Fruit fly (Drosophila melanogaster) whole organism, embryonic: ENCODE measurements around the gene AlaRS-m.

Experiments
- B-H1 ChIP-seq: fragments of 200-800 bp; sonication (Bioruptor generic); IDR thresholded peaks from 3 replicates; pipeline ENCODE4 v1.3.6; 2022; ENCODE audit warnings: missing biosample characterization, missing genetic modification characterization
- CG10209 ChIP-seq: fragments of 200-800 bp; sonication (Bioruptor generic); optimal IDR thresholded peaks from 3 replicates; lab custom pipeline; 2017; ENCODE audit warnings: missing biosample characterization, mild to moderate bottlenecking, missing genetic modification characterization, missing genetic modification reagents
- CG10274 ChIP-seq: fragments of 200-800 bp; sonication (Bioruptor generic); optimal IDR thresholded peaks from 3 replicates; lab custom pipeline; 2017; ENCODE audit warnings: missing biosample characterization, mild to moderate bottlenecking, missing genetic modification characterization
- CG10565 ChIP-seq: fragments of 200-800 bp; sonication (Bioruptor generic); optimal IDR thresholded peaks from 3 replicates; lab custom pipeline; 2016; ENCODE audit warnings: missing biosample characterization, mild to moderate bottlenecking, missing genetic modification characterization
- CG12299 ChIP-seq: fragments of 200-800 bp; sonication (Bioruptor generic); optimal IDR thresholded peaks from 2 replicates; lab custom pipeline; 2018; ENCODE audit warnings: missing biosample characterization, mild to moderate bottlenecking, missing genetic modification characterization
- CG13424 ChIP-seq: fragments of 200-800 bp; sonication (Bioruptor generic); optimal IDR thresholded peaks from 2 replicates; lab custom pipeline; 2019; ENCODE audit warnings: missing biosample characterization, mild to moderate bottlenecking, missing genetic modification characterization, moderate library complexity
- CG14667 ChIP-seq: fragments of 200-800 bp; sonication (Bioruptor generic); IDR thresholded peaks from 2 replicates; pipeline ENCODE4 v1.3.6; 2022; ENCODE audit warnings: missing biosample characterization, missing genetic modification characterization
- CG1603 ChIP-seq: fragments of 200-800 bp; sonication (Bioruptor generic); optimal IDR thresholded peaks from 2 replicates; lab custom pipeline; 2019; ENCODE audit warnings: missing biosample characterization, mild to moderate bottlenecking, missing genetic modification characterization, moderate library complexity
- CG17359 ChIP-seq: fragments of 200-800 bp; sonication (Bioruptor generic); optimal IDR thresholded peaks from 3 replicates; lab custom pipeline; 2018; ENCODE audit warnings: missing biosample characterization, mild to moderate bottlenecking, missing genetic modification characterization, moderate library complexity
- CG17829 ChIP-seq: fragments of 200-800 bp; optimal IDR thresholded peaks from 2 replicates; lab custom pipeline; 2019; ENCODE audit warnings: missing biosample characterization, mild to moderate bottlenecking, missing genetic modification characterization, moderate library complexity
- CG17912 ChIP-seq: fragments of 200-800 bp; sonication (Bioruptor generic); optimal IDR thresholded peaks from 2 replicates; lab custom pipeline; 2018; ENCODE audit warnings: missing biosample characterization, mild to moderate bottlenecking, missing genetic modification characterization
- CG1792 ChIP-seq: fragments of 200-800 bp; sonication (Bioruptor generic); optimal IDR thresholded peaks from 2 replicates; lab custom pipeline; 2016; ENCODE audit warnings: missing biosample characterization, missing genetic modification characterization
- CG18011 ChIP-seq: fragments of 200-800 bp; sonication (Bioruptor generic); optimal IDR thresholded peaks from 2 replicates; lab custom pipeline; 2017; ENCODE audit warnings: missing biosample characterization, missing genetic modification characterization, mild to moderate bottlenecking, moderate library complexity, missing genotype
- CG1832 ChIP-seq: fragments of 200-800 bp; sonication (Bioruptor generic); optimal IDR thresholded peaks from 2 replicates; lab custom pipeline; 2017; ENCODE audit warnings: missing biosample characterization, mild to moderate bottlenecking, missing genetic modification characterization, inconsistent platforms
- CG18476 ChIP-seq: fragments of 200-800 bp; sonication (Bioruptor generic); optimal IDR thresholded peaks from 2 replicates; lab custom pipeline; 2016; ENCODE audit warnings: missing biosample characterization, mild to moderate bottlenecking, missing genetic modification characterization
- CG31365 ChIP-seq: fragments of 200-800 bp; sonication (Bioruptor generic); optimal IDR thresholded peaks from 2 replicates; lab custom pipeline; 2018; ENCODE audit warnings: missing biosample characterization, mild to moderate bottlenecking, missing genetic modification characterization
- CG3163 ChIP-seq: fragments of 200-800 bp; sonication (Bioruptor generic); optimal IDR thresholded peaks from 3 replicates; lab custom pipeline; 2016; ENCODE audit warnings: missing biosample characterization, missing genetic modification characterization
- CG34376 ChIP-seq: fragments of 200-800 bp; sonication (Bioruptor generic); optimal IDR thresholded peaks from 2 replicates; lab custom pipeline; 2018; ENCODE audit warnings: missing biosample characterization, mild to moderate bottlenecking, missing genetic modification characterization
- CG3995 ChIP-seq: fragments of 200-800 bp; sonication (Bioruptor generic); optimal IDR thresholded peaks from 3 replicates; lab custom pipeline; 2016; ENCODE audit warnings: missing biosample characterization, missing genetic modification characterization
- CG5180 ChIP-seq: fragments of 200-800 bp; sonication (Bioruptor generic); optimal IDR thresholded peaks from 3 replicates; lab custom pipeline; 2017; ENCODE audit warnings: missing biosample characterization, missing genetic modification characterization, mild to moderate bottlenecking, moderate library complexity, missing genetic modification reagents
- CG6654 ChIP-seq: fragments of 200-800 bp; sonication (Bioruptor generic); optimal IDR thresholded peaks from 2 replicates; lab custom pipeline; 2017; ENCODE audit warnings: missing biosample characterization, mild to moderate bottlenecking, missing genetic modification characterization
- CG6813 ChIP-seq: fragments of 200-800 bp; sonication (Bioruptor generic); optimal IDR thresholded peaks from 2 replicates; lab custom pipeline; 2017; ENCODE audit warnings: missing biosample characterization, missing genetic modification characterization, mild to moderate bottlenecking, moderate library complexity, missing genetic modification reagents
- CG8281 ChIP-seq: fragments of 200-800 bp; sonication (Bioruptor generic); optimal IDR thresholded peaks from 2 replicates; lab custom pipeline; 2018; ENCODE audit warnings: missing biosample characterization, mild to moderate bottlenecking, missing genetic modification characterization, moderate library complexity
- CG8359 ChIP-seq: fragments of 200-800 bp; sonication (Bioruptor generic); optimal IDR thresholded peaks from 2 replicates; lab custom pipeline; 2017; ENCODE audit warnings: missing biosample characterization, mild to moderate bottlenecking, missing genetic modification characterization, borderline replicate concordance
- E2f1 ChIP-seq: fragments of 200-800 bp; sonication (Bioruptor generic); IDR thresholded peaks from 2 replicates; pipeline ENCODE4 v1.3.6; 2022; ENCODE audit warnings: missing biosample characterization, missing genetic modification characterization
- Eip74EF ChIP-seq, 2 experiments: fragments of 200-800 bp in 1 of 2; fragments of >200 bp in 1 of 2; sonication (Bioruptor generic) in 1 of 2; optimal IDR thresholded peaks; 2 replicates each; lab custom pipeline; 2017 to 2019; ENCODE audit warnings: missing biosample characterization in 2 of 2, missing genetic modification characterization in 2 of 2, mild to moderate bottlenecking in 1 of 2, moderate library complexity in 1 of 2
- GATAe ChIP-seq: fragments of 200-800 bp; sonication (Bioruptor generic); conservative IDR thresholded peaks from 2 replicates; pipeline ENCODE4 v1.3.6; 2022; ENCODE audit warnings: missing biosample characterization, missing genetic modification characterization
- HLHmδ ChIP-seq: fragments of 200-800 bp; sonication (Bioruptor generic); optimal IDR thresholded peaks from 2 replicates; lab custom pipeline; 2018; ENCODE audit warnings: missing biosample characterization, mild to moderate bottlenecking, missing genetic modification characterization, moderate library complexity
- NFAT ChIP-seq: fragments of 200-800 bp; sonication (Bioruptor generic); IDR thresholded peaks from 2 replicates; pipeline ENCODE4 v1.3.6; 2022; ENCODE audit warnings: missing biosample characterization, missing genetic modification characterization
- NK7.1 ChIP-seq: fragments of 200-800 bp; sonication (Bioruptor generic); optimal IDR thresholded peaks from 3 replicates; lab custom pipeline; 2016; ENCODE audit warnings: missing biosample characterization, missing genetic modification characterization
- ase ChIP-seq: fragments of 200-800 bp; sonication (Bioruptor generic); IDR thresholded peaks from 3 replicates; pipeline ENCODE4 v1.3.6; 2022; ENCODE audit warnings: missing biosample characterization, missing genetic modification characterization
- cato ChIP-seq: fragments of 200-800 bp; sonication (Bioruptor generic); optimal IDR thresholded peaks from 2 replicates; lab custom pipeline; 2016; ENCODE audit warnings: missing biosample characterization, missing genetic modification characterization, borderline replicate concordance
- caup ChIP-seq: fragments of 200-800 bp; sonication (Bioruptor generic); optimal IDR thresholded peaks from 3 replicates; lab custom pipeline; 2017; ENCODE audit warnings: missing biosample characterization, mild to moderate bottlenecking, missing genetic modification characterization, moderate library complexity; ENCODE audit not compliant: severe bottlenecking
- dan ChIP-seq: fragments of 200-800 bp; sonication (Bioruptor generic); IDR thresholded peaks from 2 replicates; pipeline ENCODE4 v1.3.6; 2022; ENCODE audit warnings: missing biosample characterization, missing genetic modification characterization
- dmrt11E ChIP-seq: fragments of 200-800 bp; sonication (Bioruptor generic); optimal IDR thresholded peaks from 3 replicates; lab custom pipeline; 2018; ENCODE audit warnings: missing biosample characterization, mild to moderate bottlenecking, missing genetic modification characterization, moderate library complexity
- emc ChIP-seq: fragments of 200-800 bp; sonication (Bioruptor generic); optimal IDR thresholded peaks from 2 replicates; lab custom pipeline; 2016; ENCODE audit warnings: missing biosample characterization, missing genetic modification characterization
- fd96Cb ChIP-seq: fragments of 200-800 bp; sonication (Bioruptor generic); optimal IDR thresholded peaks from 2 replicates; lab custom pipeline; 2018; ENCODE audit warnings: missing biosample characterization, mild to moderate bottlenecking, missing genetic modification characterization, moderate library complexity
- ftz-f1 ChIP-seq: fragments of 200-800 bp; sonication (Bioruptor generic); optimal IDR thresholded peaks from 2 replicates; lab custom pipeline; 2016; ENCODE audit warnings: missing biosample characterization, missing genetic modification characterization
- hb ChIP-seq: fragments of 200-800 bp; sonication (Bioruptor generic); IDR thresholded peaks from 3 replicates; pipeline ENCODE4 v1.3.6; 2022; ENCODE audit warnings: missing biosample characterization, missing genetic modification characterization; ENCODE audit not compliant: partially characterized antibody
- jing ChIP-seq: fragments of 200-800 bp; sonication (Bioruptor generic); optimal IDR thresholded peaks from 2 replicates; lab custom pipeline; 2018; ENCODE audit warnings: missing biosample characterization, mild to moderate bottlenecking, missing genetic modification characterization
- jumu ChIP-seq: fragments of 200-800 bp; sonication (Bioruptor generic); optimal IDR thresholded peaks from 3 replicates; lab custom pipeline; 2016; ENCODE audit warnings: missing biosample characterization, missing genetic modification characterization
- kay ChIP-seq: fragments of 200-800 bp; sonication (Bioruptor generic); optimal IDR thresholded peaks from 2 replicates; lab custom pipeline; 2016; ENCODE audit warnings: missing biosample characterization, missing genetic modification characterization
- lmd ChIP-seq: fragments of 200-800 bp; sonication (Bioruptor generic); IDR thresholded peaks from 2 replicates; pipeline ENCODE4 v1.3.6; 2022; ENCODE audit warnings: missing biosample characterization, missing genetic modification characterization
- nom ChIP-seq: fragments of 200-800 bp; sonication (Bioruptor generic); optimal IDR thresholded peaks from 2 replicates; lab custom pipeline; 2017; ENCODE audit warnings: missing biosample characterization, missing genetic modification characterization, mild to moderate bottlenecking, moderate library complexity, missing genetic modification reagents
- pan ChIP-seq, 4 experiments: fragments of >200 bp in 3 of 4; fragments of 200-800 bp in 1 of 4; sonication (Bioruptor generic) in 1 of 4; optimal IDR thresholded peaks in 3 of 4; IDR thresholded peaks in 1 of 4; 2 replicates each; pipeline versions ENCODE4 v1.3.6 to Lab custom; 2017 to 2022; ENCODE audit warnings: missing biosample characterization in 2 of 4, missing genetic modification characterization in 2 of 4, mixed read lengths in 1 of 4
- pho ChIP-seq: fragments of 200-800 bp; sonication (Bioruptor generic); optimal IDR thresholded peaks from 2 replicates; lab custom pipeline; 2016; ENCODE audit warnings: missing biosample characterization, missing genetic modification characterization
- trem ChIP-seq: fragments of 200-800 bp; optimal IDR thresholded peaks from 3 replicates; lab custom pipeline; 2019; ENCODE audit warnings: missing biosample characterization, mild to moderate bottlenecking, missing genetic modification characterization, moderate library complexity
- vnd ChIP-seq: fragments of 200-800 bp; sonication (Bioruptor generic); IDR thresholded peaks from 3 replicates; pipeline ENCODE4 v1.3.6; 2022; ENCODE audit warnings: missing biosample characterization, missing genetic modification characterization; ENCODE audit not compliant: partially characterized antibody
- zfh2 ChIP-seq: fragments of 200-800 bp; sonication (Bioruptor generic); optimal IDR thresholded peaks from 2 replicates; lab custom pipeline; 2016; ENCODE audit warnings: missing biosample characterization, missing genetic modification characterization

Gene AlaRS-m

dm6 chr3L:5152354-5152806 lies 6.5 kb downstream of the AlaRS-m start, which contains the start of the genes Gen and Srp54k (continued):
- TF ChIP-seq CG17912 (GFP tag; lab: Kevin White, UChicago), result peak; percentile 17
- TF ChIP-seq CG10209 (GFP tag; lab: Kevin White, UChicago), result no peak
- TF ChIP-seq cato (GFP tag; lab: Kevin White, UChicago), result no peak
- TF ChIP-seq B-H1 (GFP tag; lab: Robert Waterston, UW), result no peak
- no peak for TF ChIP-seq CG31365
- TF ChIP-seq CG18011 (GFP tag; lab: Kevin White, UChicago), result peak; percentile 3
- no peak for TF ChIP-seq kay (GFP tag; lab: Kevin White, UChicago)
- no peak for TF ChIP-seq CG6654 (GFP tag; lab: Kevin White, UChicago)
- no peak for TF ChIP-seq CG34376 (GFP tag; lab: Kevin White, UChicago)
- TF ChIP-seq NFAT (GFP tag; lab: Robert Waterston, UW), result 0 out of 2 replicates have a peak, but pooled peaks have one; percentile 6
- no peak for TF ChIP-seq CG17829 (tag; lab: Kevin White, UChicago)
- peak; percentile 23 for TF ChIP-seq trem (tag; lab: Kevin White, UChicago)
- no peak for TF ChIP-seq GATAe
- TF ChIP-seq nom (GFP tag; lab: Kevin White, UChicago), result no peak
- TF ChIP-seq jing, result no peak
- TF ChIP-seq CG10565 (GFP tag; lab: Kevin White, UChicago), result no peak
- no peak for TF ChIP-seq jumu (GFP tag; lab: Kevin White, UChicago)
- TF ChIP-seq zfh2 (GFP tag; lab: Kevin White, UChicago), result peak; percentile 40
- TF ChIP-seq NK7.1 (GFP tag; lab: Kevin White, UChicago), result peak; percentile 7
- 0 out of 2 replicates have a peak, but pooled peaks have one; percentile 9 for TF ChIP-seq E2f1
- peak; percentile 23; the same call in 1 of the 2 replicates for TF ChIP-seq lmd
- no peak for TF ChIP-seq fd96Cb (tag; lab: Kevin White, UChicago)
- TF ChIP-seq CG12299 (tag; lab: Kevin White, UChicago), result no peak
- TF ChIP-seq emc (GFP tag; lab: Kevin White, UChicago), result no peak
- TF ChIP-seq vnd (GFP tag; lab: Robert Waterston, UW), result no peak
- TF ChIP-seq caup (GFP tag; lab: Kevin White, UChicago), result peak; percentile 13
- TF ChIP-seq ase (GFP tag; lab: Robert Waterston, UW), result 0 out of 3 replicates have a peak, but pooled peaks have one; percentile 9
- TF ChIP-seq CG18476 (GFP tag; lab: Kevin White, UChicago), result no peak
- TF ChIP-seq CG1832 (GFP tag; lab: Kevin White, UChicago), result no peak
- peak; percentile 37 for TF ChIP-seq pho (GFP tag; lab: Kevin White, UChicago)
- TF ChIP-seq pan (optimal IDR thresholded peaks at IDR 0.05; lab: Kevin White, UChicago), result no peak
- TF ChIP-seq pan (GFP tag; optimal IDR thresholded peaks at IDR 0.05 in 1 of 2, IDR thresholded peaks at IDR 0.05 in 1 of 2), result peak in 1 of 2 experiments; percentile 22
- TF ChIP-seq CG6813 (GFP tag; lab: Kevin White, UChicago), result no peak
- no peak for TF ChIP-seq CG8281
- TF ChIP-seq dmrt11E (tag; lab: Kevin White, UChicago), result peak; percentile 36
- no peak for TF ChIP-seq CG3163 (GFP tag; lab: Kevin White, UChicago)
- TF ChIP-seq dan (GFP tag; lab: Robert Waterston, UW), result no peak
- TF ChIP-seq CG1603 (tag; lab: Kevin White, UChicago), result no peak
- no peak for TF ChIP-seq Eip74EF (GFP tag; optimal IDR thresholded peaks at IDR 0.05; lab: Kevin White, UChicago)
- peak; percentile 21 for TF ChIP-seq HLHmδ (GFP tag; lab: Kevin White, UChicago)
- TF ChIP-seq CG8359 (GFP tag; lab: Kevin White, UChicago), result no peak
- TF ChIP-seq CG3995, result no peak
- no peak for TF ChIP-seq ftz-f1 (GFP tag; lab: Kevin White, UChicago)
- TF ChIP-seq CG17359 (tag; lab: Kevin White, UChicago), result no peak
- TF ChIP-seq CG1792 (GFP tag; lab: Kevin White, UChicago), result no peak
- peak; percentile 24 for TF ChIP-seq CG13424 (tag; lab: Kevin White, UChicago)
- no peak for TF ChIP-seq CG10274 (GFP tag; lab: Kevin White, UChicago)
- TF ChIP-seq hb (GFP tag; lab: Robert Waterston, UW), result no peak
- no peak for TF ChIP-seq CG14667
- TF ChIP-seq CG5180 (GFP tag; lab: Kevin White, UChicago), result no peak
